Worm (Caenorhabditis elegans) whole organism, L2 larva: ENCODE data around the gene R07D5.2.

Experiments
- ZK546.5 ChIP-seq: sonication (generic microtip); optimal IDR thresholded peaks from 2 replicates; lab custom pipeline; 2017; ENCODE audit warnings: missing biosample characterization, missing genetic modification characterization
- aly-2 ChIP-seq: fragments of 150-350 bp; optimal IDR thresholded peaks from 2 replicates; lab custom pipeline; 2014; ENCODE audit warnings: missing biosample characterization, missing genetic modification characterization
- dmd-4 ChIP-seq: sonication (generic microtip); optimal IDR thresholded peaks from 2 replicates; lab custom pipeline; 2017; ENCODE audit warnings: missing biosample characterization, missing genetic modification characterization
- lsy-2 ChIP-seq, 2 experiments: fragments of 150-350 bp in 1 of 2; sonication (generic microtip) in 1 of 2; optimal IDR thresholded peaks; 2 replicates each; lab custom pipeline; 2014 to 2017; ENCODE audit warnings: missing biosample characterization in 2 of 2, missing genetic modification characterization in 2 of 2
- nhr-10 ChIP-seq: sonication (generic microtip); optimal IDR thresholded peaks from 2 replicates; lab custom pipeline; 2017; ENCODE audit warnings: missing biosample characterization, missing genetic modification characterization
- nhr-237 ChIP-seq: fragments of 150-350 bp; optimal IDR thresholded peaks from 2 replicates; lab custom pipeline; 2014; ENCODE audit warnings: missing biosample characterization, missing genetic modification characterization
- unc-39 ChIP-seq: fragments of 150-350 bp; optimal IDR thresholded peaks from 2 replicates; lab custom pipeline; 2014; ENCODE audit warnings: missing biosample characterization, missing genetic modification characterization

DNA sequence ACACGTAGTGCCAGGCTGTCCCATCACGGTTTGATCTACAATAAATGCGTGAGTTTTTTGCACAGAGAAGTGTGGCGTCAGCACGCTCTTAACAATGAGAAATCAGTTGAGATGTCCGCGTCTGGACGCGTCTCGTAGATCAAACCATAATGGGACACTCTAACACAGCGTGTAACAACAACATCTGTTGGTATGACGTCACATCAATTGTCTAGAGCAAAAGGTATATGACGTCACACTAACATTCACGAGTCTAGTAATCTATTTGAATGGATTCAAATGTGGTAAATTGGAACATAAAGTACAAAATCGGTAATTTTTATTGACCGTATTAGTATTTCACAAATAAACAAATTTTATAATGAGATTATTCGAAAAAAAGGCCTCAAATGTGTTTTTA is 666 bp downstream of the R07D5.2 start:
- no peak for TF ChIP-seq ZK546.5 (tag; lab: Kevin White, UChicago)
- no peak for TF ChIP-seq nhr-10 (tag; lab: Kevin White, UChicago)
- TF ChIP-seq nhr-237 (tag; lab: Kevin White, UChicago) = no peak
- no peak for TF ChIP-seq aly-2 (tag; lab: Kevin White, UChicago)
- TF ChIP-seq lsy-2 (tag; optimal IDR thresholded peaks at IDR 0.05; lab: Kevin White, UChicago) = no peak
- TF ChIP-seq unc-39 (tag; lab: Kevin White, UChicago) = no peak
- no peak for TF ChIP-seq dmd-4 (tag; lab: Kevin White, UChicago)
